Worm (Caenorhabditis elegans): ENCODE measurements around the gene Y75B8A.33.

DNA sequence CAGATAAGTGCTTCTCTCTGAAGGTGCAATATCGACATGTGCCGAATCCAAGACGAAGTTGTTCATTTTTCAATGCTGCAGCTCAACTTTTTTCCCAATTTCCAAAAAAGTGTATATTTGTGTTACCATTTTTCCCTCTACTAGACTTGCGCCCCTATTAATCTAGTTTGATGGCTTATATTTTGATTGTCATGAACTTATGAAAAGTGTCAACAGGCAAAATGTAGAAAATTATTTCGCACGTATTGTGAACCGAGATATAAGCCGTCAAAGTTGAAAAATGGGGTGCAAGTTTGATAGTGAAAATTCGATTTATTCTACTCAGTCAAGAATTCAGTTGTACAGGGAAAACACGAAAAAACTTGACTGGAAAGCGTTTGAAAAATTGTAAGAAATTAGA is 8.7 kb downstream of the Y75B8A.33 start, which contains the start of gene Y75B8A.32:
- TF ChIP-seq pbrm-1 (GFP tag; IDR thresholded peaks at IDR 0.05) (no peak), rec-8 (tag; optimal IDR thresholded peaks at IDR 0.05) (no peak), repo-1 (tag; optimal IDR thresholded peaks at IDR 0.05) (no peak), fkh-3 (tag; optimal IDR thresholded peaks at IDR 0.05) (no peak), ZK185.1 (tag; optimal IDR thresholded peaks at IDR 0.05; ENCODE audit: poor library complexity, severe bottlenecking) (no peak), nhr-90 (tag; optimal IDR thresholded peaks at IDR 0.05) (no peak), unc-130 (GFP tag; optimal IDR thresholded peaks at IDR 0.05) (no peak)
